Worm (Caenorhabditis elegans) whole organism, L2 larva: ENCODE measurements around the gene dhs-16.

Source experiments
- F13H6.1 ChIP-seq: sonication (generic microtip); optimal IDR thresholded peaks from 2 replicates; lab custom pipeline; 2016; ENCODE audit warnings: missing genetic modification characterization, missing compliant biosample characterization
- R02D3.7 ChIP-seq: fragments of 150-350 bp; optimal IDR thresholded peaks from 2 replicates; lab custom pipeline; 2014; ENCODE audit warnings: missing biosample characterization, missing genetic modification characterization
- Y55F3AM.14 ChIP-seq: fragments of 200-800 bp; sonication (Bioruptor generic); optimal IDR thresholded peaks from 2 replicates; lab custom pipeline; 2018; ENCODE audit warnings: mild to moderate bottlenecking, missing genetic modification characterization, missing compliant biosample characterization
- ZK546.5 ChIP-seq: sonication (generic microtip); optimal IDR thresholded peaks from 2 replicates; lab custom pipeline; 2017; ENCODE audit warnings: missing biosample characterization, missing genetic modification characterization
- alr-1 ChIP-seq: fragments of 150-350 bp; optimal IDR thresholded peaks from 2 replicates; lab custom pipeline; 2014; ENCODE audit warnings: missing biosample characterization, missing genetic modification characterization
- ama-1 ChIP-seq: fragments of 150-350 bp; optimal IDR thresholded peaks from 2 replicates; lab custom pipeline; 2018; ENCODE audit warnings: inconsistent platforms
- blmp-1 ChIP-seq: sonication (generic microtip); optimal IDR thresholded peaks from 2 replicates; lab custom pipeline; 2017; ENCODE audit warnings: missing genetic modification characterization, mild to moderate bottlenecking, missing compliant biosample characterization, antibody characterized with exemption, moderate library complexity; ENCODE audit not compliant: insufficient read depth
- ceh-16 ChIP-seq: fragments of 150-350 bp; optimal IDR thresholded peaks from 2 replicates; lab custom pipeline; 2014; ENCODE audit warnings: missing biosample characterization, missing genetic modification characterization
- ceh-82 ChIP-seq: fragments of 150-350 bp; optimal IDR thresholded peaks from 2 replicates; lab custom pipeline; 2014; ENCODE audit warnings: missing biosample characterization, missing genetic modification characterization
- egl-27 ChIP-seq: sonication (generic microtip); optimal IDR thresholded peaks from 3 replicates; lab custom pipeline; 2017; ENCODE audit warnings: missing biosample characterization, missing genetic modification reagents, missing genetic modification characterization
- elt-1 ChIP-seq: fragments of 150-350 bp; optimal IDR thresholded peaks from 2 replicates; lab custom pipeline; 2014; ENCODE audit warnings: missing biosample characterization, missing genetic modification characterization
- elt-3 ChIP-seq: sonication (generic microtip); optimal IDR thresholded peaks from 2 replicates; lab custom pipeline; 2017; ENCODE audit warnings: missing biosample characterization, missing genetic modification characterization
- gmeb-1 ChIP-seq: fragments of 150-350 bp; optimal IDR thresholded peaks from 2 replicates; lab custom pipeline; 2014; ENCODE audit warnings: missing biosample characterization, missing genetic modification characterization
- lin-11 ChIP-seq: fragments of 150-350 bp; sonication (generic microtip); optimal IDR thresholded peaks from 2 replicates; lab custom pipeline; 2014; ENCODE audit warnings: missing biosample characterization, missing genetic modification characterization, inconsistent platforms, mixed read lengths
- lin-39 ChIP-seq: fragments of 150-350 bp; optimal IDR thresholded peaks from 2 replicates; lab custom pipeline; 2014; ENCODE audit warnings: missing biosample characterization, missing genetic modification reagents, missing genetic modification characterization
- lsy-2 ChIP-seq, 2 experiments: fragments of 150-350 bp in 1 of 2; sonication (generic microtip) in 1 of 2; optimal IDR thresholded peaks; 2 replicates each; lab custom pipeline; 2014 to 2017; ENCODE audit warnings: missing biosample characterization in 2 of 2, missing genetic modification characterization in 2 of 2
- mab-5 ChIP-seq: fragments of 150-350 bp; optimal IDR thresholded peaks from 2 replicates; lab custom pipeline; 2014; ENCODE audit warnings: missing biosample characterization, missing genetic modification characterization
- mbf-1 ChIP-seq: sonication (generic microtip); optimal IDR thresholded peaks from 2 replicates; lab custom pipeline; 2017; ENCODE audit warnings: missing biosample characterization, missing genetic modification characterization
- mdl-1 ChIP-seq, 2 experiments: fragments of 150-350 bp in 1 of 2; sonication (generic microtip) in 1 of 2; optimal IDR thresholded peaks; 2 replicates each; lab custom pipeline; 2017; ENCODE audit warnings: missing biosample characterization in 2 of 2, missing genetic modification characterization in 2 of 2
- nhr-10 ChIP-seq: sonication (generic microtip); optimal IDR thresholded peaks from 2 replicates; lab custom pipeline; 2017; ENCODE audit warnings: missing biosample characterization, missing genetic modification characterization
- nhr-11 ChIP-seq: fragments of 150-350 bp; optimal IDR thresholded peaks from 2 replicates; lab custom pipeline; 2014; ENCODE audit warnings: missing biosample characterization, missing genetic modification characterization
- nhr-129 ChIP-seq: fragments of 150-350 bp; optimal IDR thresholded peaks from 2 replicates; lab custom pipeline; 2014; ENCODE audit warnings: missing biosample characterization, missing genetic modification characterization
- nhr-23 ChIP-seq: fragments of 150-350 bp; optimal IDR thresholded peaks from 2 replicates; lab custom pipeline; 2014; ENCODE audit warnings: missing biosample characterization, missing genetic modification reagents, missing genetic modification characterization
- nhr-237 ChIP-seq: fragments of 150-350 bp; optimal IDR thresholded peaks from 2 replicates; lab custom pipeline; 2014; ENCODE audit warnings: missing biosample characterization, missing genetic modification characterization
- nhr-25 ChIP-seq: fragments of 150-350 bp; sonication (generic microtip); optimal IDR thresholded peaks from 3 replicates; lab custom pipeline; 2014; ENCODE audit warnings: missing biosample characterization, missing genetic modification characterization
- sem-4 ChIP-seq: fragments of 150-350 bp; optimal IDR thresholded peaks from 2 replicates; lab custom pipeline; 2014; ENCODE audit warnings: missing biosample characterization, missing genetic modification reagents, missing genetic modification characterization
- skn-1 ChIP-seq: sonication (generic microtip); optimal IDR thresholded peaks from 2 replicates; lab custom pipeline; 2017; ENCODE audit warnings: missing biosample characterization, missing genetic modification characterization
- sma-3 ChIP-seq: sonication (generic microtip); optimal IDR thresholded peaks from 2 replicates; lab custom pipeline; 2016; ENCODE audit warnings: missing genetic modification reagents, missing genetic modification characterization, missing compliant biosample characterization
- snpc-4 ChIP-seq: fragments of 150-350 bp; optimal IDR thresholded peaks from 2 replicates; lab custom pipeline; 2014; ENCODE audit warnings: missing biosample characterization, missing genetic modification characterization
- unc-39 ChIP-seq: fragments of 150-350 bp; optimal IDR thresholded peaks from 2 replicates; lab custom pipeline; 2014; ENCODE audit warnings: missing biosample characterization, missing genetic modification characterization
- unc-55 ChIP-seq: fragments of 150-350 bp; sonication (generic microtip); optimal IDR thresholded peaks from 3 replicates; lab custom pipeline; 2014; ENCODE audit warnings: missing biosample characterization, missing genetic modification reagents, missing genetic modification characterization
- unc-62 ChIP-seq: fragments of 150-350 bp; optimal IDR thresholded peaks from 2 replicates; lab custom pipeline; 2014; ENCODE audit warnings: missing biosample characterization, missing genetic modification reagents, missing genetic modification characterization
- zag-1 ChIP-seq: fragments of 150-350 bp; optimal IDR thresholded peaks from 2 replicates; lab custom pipeline; 2014; ENCODE audit warnings: missing biosample characterization, missing genetic modification characterization
- ztf-11 ChIP-seq: sonication (generic microtip); optimal IDR thresholded peaks from 2 replicates; lab custom pipeline; 2017; ENCODE audit warnings: missing biosample characterization, missing genetic modification characterization
- ztf-4 ChIP-seq: fragments of 150-350 bp; optimal IDR thresholded peaks from 2 replicates; lab custom pipeline; 2014; ENCODE audit warnings: missing biosample characterization, missing genetic modification characterization

Gene dhs-16

DNA sequence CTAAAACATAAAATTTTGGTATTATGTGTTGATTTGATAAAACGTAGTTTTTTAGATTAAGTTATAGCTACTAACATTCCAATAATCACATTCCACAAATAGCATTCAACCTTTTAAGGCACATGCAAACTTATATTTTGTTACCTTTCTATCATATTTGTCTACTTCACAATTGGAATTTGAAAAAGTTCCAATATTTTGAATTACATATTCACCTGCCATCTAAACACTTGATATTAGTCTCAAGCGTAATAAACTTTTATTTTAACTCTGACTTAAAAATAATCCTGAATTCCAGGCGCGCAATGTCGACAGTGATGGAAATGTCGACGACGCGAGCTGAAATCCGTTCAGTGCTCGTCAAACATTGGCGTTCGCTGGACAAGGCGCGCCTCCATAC, 7.8 kb upstream of the dhs-16 start, which contains the start of gene acy-2:
Gene acy-2, plus strand, starts transcription at position 301 of the 400 bp plus-strand sequence.
- TF ChIP-seq ZK546.5 (tag; lab: Kevin White, UChicago), result no peak
- no peak for TF ChIP-seq alr-1 (tag; lab: Kevin White, UChicago)
- no peak for TF ChIP-seq unc-55 (GFP tag; lab: Kevin White, UChicago)
- TF ChIP-seq R02D3.7 (tag; lab: Kevin White, UChicago), result no peak
- TF ChIP-seq egl-27, result no peak
- TF ChIP-seq ama-1 (lab: Kevin White, UChicago), result no peak
- TF ChIP-seq ceh-16 (tag; lab: Kevin White, UChicago), result no peak
- TF ChIP-seq nhr-23 (tag; lab: Kevin White, UChicago), result no peak
- TF ChIP-seq ztf-11 (tag; lab: Kevin White, UChicago), result no peak
- no peak for TF ChIP-seq zag-1 (tag; lab: Kevin White, UChicago)
- no peak for TF ChIP-seq F13H6.1 (tag; lab: Kevin White, UChicago)
- TF ChIP-seq unc-62 (GFP tag; lab: Kevin White, UChicago), result no peak
- no peak for TF ChIP-seq blmp-1 (tag; lab: Kevin White, UChicago)
- TF ChIP-seq elt-3, result no peak
- no peak for TF ChIP-seq elt-1 (tag; lab: Kevin White, UChicago)

DNA sequence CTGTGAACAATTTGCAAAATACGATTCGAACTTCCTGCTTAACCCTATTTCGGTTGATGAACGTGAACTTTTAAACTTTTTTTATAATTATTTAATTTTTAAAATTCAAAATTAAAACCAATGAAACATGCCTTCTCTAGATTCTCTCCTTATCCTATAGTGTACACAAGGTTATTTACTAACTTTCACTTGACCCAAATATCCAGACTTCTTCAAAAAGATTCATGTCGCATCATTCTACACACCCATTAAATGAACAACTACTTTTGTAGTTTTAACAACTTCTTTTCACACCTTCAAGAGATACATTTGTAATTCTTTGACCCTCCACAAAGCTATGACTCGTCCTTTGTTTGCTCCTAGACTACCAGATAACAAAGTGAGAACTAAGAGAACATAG, 823 bp upstream of the dhs-16 start:
- TF ChIP-seq unc-62 (GFP tag; lab: Kevin White, UChicago) (no peak), ztf-4 (tag; lab: Kevin White, UChicago) (no peak), mdl-1 (tag; optimal IDR thresholded peaks at IDR 0.05; lab: Kevin White, UChicago) (no peak), Y55F3AM.14 (GFP tag; lab: Kevin White, UChicago) (no peak), snpc-4 (tag; lab: Kevin White, UChicago) (no peak), mab-5 (tag; lab: Kevin White, UChicago) (no peak), lin-39 (no peak), gmeb-1 (no peak), F13H6.1 (tag; lab: Kevin White, UChicago) (no peak), nhr-25 (tag; lab: Kevin White, UChicago) (no peak), unc-55 (GFP tag; lab: Kevin White, UChicago) (no peak), unc-39 (no peak), nhr-23 (tag; lab: Kevin White, UChicago) (no peak)
- TF ChIP-seq, all 48 proteins: peak for 0

DNA sequence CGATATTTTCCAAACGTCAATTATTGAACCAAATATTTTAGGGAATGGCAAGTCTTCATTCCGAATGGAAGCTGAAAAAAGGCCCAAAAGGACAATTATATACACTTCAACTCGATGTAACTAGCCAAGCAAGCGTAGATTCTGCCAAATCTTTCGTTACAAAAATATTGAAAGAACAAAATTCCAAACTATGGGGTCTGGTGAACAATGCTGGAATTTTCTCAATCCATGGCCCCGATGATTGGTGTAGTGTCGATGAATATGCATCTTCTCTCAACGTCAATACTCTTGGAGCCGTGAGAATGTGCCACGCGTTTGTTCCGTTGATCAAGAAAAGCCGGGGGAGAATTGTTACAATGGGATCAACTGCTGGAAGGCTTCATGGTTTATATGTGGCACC, 699 bp downstream of the dhs-16 start:
- TF ChIP-seq lsy-2 (tag; optimal IDR thresholded peaks at IDR 0.05; lab: Kevin White, UChicago), result no peak

DNA sequence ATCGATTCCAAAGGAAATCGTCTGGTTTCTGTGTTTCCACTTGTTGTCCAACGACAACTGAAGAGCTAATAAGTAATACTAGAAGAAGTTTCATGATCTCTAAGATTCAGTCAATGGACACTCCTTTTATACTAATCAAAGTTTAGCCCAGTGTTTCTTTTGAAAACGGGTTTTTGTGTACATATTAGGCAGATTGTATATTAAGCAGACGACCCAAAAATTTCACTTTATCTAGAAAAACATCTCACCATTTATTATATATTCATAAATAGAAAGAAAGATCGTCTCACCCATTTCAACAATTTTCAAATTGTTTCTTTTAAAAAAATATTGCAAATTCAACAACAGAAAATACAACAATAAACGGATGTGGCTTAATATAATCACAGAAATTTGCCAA, 3.2 kb downstream of the dhs-16 start, which contains the start of gene C10F3.7:
Gene C10F3.7, minus strand, starts transcription at position 101 of the 400 bp plus-strand sequence.
- TF ChIP-seq sma-3 (no peak), nhr-10 (tag; lab: Kevin White, UChicago) (no peak), ceh-82 (no peak), lin-39 (no peak), ceh-16 (tag; lab: Kevin White, UChicago) (no peak), mab-5 (tag; lab: Kevin White, UChicago) (no peak), snpc-4 (tag; lab: Kevin White, UChicago) (no peak), unc-62 (GFP tag; lab: Kevin White, UChicago) (no peak), skn-1 (tag; lab: Kevin White, UChicago) (no peak), mbf-1 (tag; lab: Kevin White, UChicago) (no peak), nhr-11 (tag; lab: Kevin White, UChicago) (no peak), nhr-23 (tag; lab: Kevin White, UChicago) (no peak), unc-55 (GFP tag; lab: Kevin White, UChicago) (no peak), nhr-129 (tag; lab: Kevin White, UChicago) (no peak)
- TF ChIP-seq, all 48 proteins: peak for 0

DNA sequence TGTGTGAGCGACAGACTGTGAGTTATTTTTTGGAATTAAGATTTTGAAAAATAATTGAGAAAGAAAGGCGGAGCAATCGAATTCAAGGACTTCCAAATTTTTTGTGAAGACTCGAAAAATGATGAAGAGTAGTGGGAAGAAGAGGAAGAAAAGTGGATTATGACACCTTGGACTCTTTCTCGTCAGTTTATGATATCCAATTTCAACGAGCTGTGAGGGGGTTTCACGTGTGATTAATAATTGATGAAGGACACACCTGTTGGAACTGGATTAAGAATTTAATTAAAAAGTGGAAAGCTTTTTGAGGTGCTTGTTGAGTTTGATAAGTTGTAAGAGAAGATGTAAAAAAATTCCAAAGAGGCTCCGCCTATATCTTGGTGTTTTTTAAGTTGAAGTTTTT, 6.8 kb downstream of the dhs-16 start, which contains the start of gene fut-8:
Gene fut-8, minus strand, starts transcription at position 101 of the 400 bp plus-strand sequence.
- no peak for TF ChIP-seq lsy-2 (tag; optimal IDR thresholded peaks at IDR 0.05; lab: Kevin White, UChicago)
- TF ChIP-seq F13H6.1 (tag; lab: Kevin White, UChicago), result no peak
- TF ChIP-seq nhr-237 (tag; lab: Kevin White, UChicago), result no peak
- no peak for TF ChIP-seq sma-3
- no peak for TF ChIP-seq Y55F3AM.14 (GFP tag; lab: Kevin White, UChicago)
- TF ChIP-seq sem-4 (tag; lab: Kevin White, UChicago), result no peak
- no peak for TF ChIP-seq lin-11 (tag; lab: Kevin White, UChicago)
